Worm (Caenorhabditis elegans) whole organism, L1 larva: ENCODE results near the gene dpy-2.
A peak's percentile ranks its signal among the peaks of the same experiment; 100 is the strongest.

Source experiments
- C04F5.9 ChIP-seq: sonication (generic microtip); optimal IDR thresholded peaks from 2 replicates; lab custom pipeline; 2016; ENCODE audit warnings: missing genetic modification characterization, missing compliant biosample characterization
- C16A3.4 ChIP-seq: fragments of 150-350 bp; optimal IDR thresholded peaks from 2 replicates; lab custom pipeline; 2014; ENCODE audit warnings: missing biosample characterization, missing genetic modification characterization
- C34B4.2 ChIP-seq: sonication (generic microtip); optimal IDR thresholded peaks from 2 replicates; lab custom pipeline; 2017; ENCODE audit warnings: mild to moderate bottlenecking, missing genetic modification characterization, missing compliant biosample characterization
- F16B12.6 ChIP-seq: fragments of 150-350 bp; optimal IDR thresholded peaks from 2 replicates; lab custom pipeline; 2014; ENCODE audit warnings: missing biosample characterization, missing genetic modification characterization
- aha-1 ChIP-seq: fragments of 150-350 bp; optimal IDR thresholded peaks from 2 replicates; lab custom pipeline; 2014; ENCODE audit warnings: missing biosample characterization, missing genetic modification characterization
- alr-1 ChIP-seq: fragments of 200-800 bp; sonication (Bioruptor generic); optimal IDR thresholded peaks from 2 replicates; lab custom pipeline; 2018; ENCODE audit warnings: borderline replicate concordance, mild to moderate bottlenecking, missing genetic modification characterization, missing compliant biosample characterization
- blmp-1 ChIP-seq: fragments of 150-350 bp; optimal IDR thresholded peaks from 2 replicates; lab custom pipeline; 2014; ENCODE audit warnings: missing biosample characterization, missing genetic modification characterization
- ceh-63 ChIP-seq: fragments of 200-800 bp; sonication (Bioruptor generic); optimal IDR thresholded peaks from 2 replicates; lab custom pipeline; 2018; ENCODE audit warnings: mild to moderate bottlenecking, missing genetic modification characterization, missing compliant biosample characterization
- ceh-8 ChIP-seq: fragments of 200-800 bp; sonication (Bioruptor generic); optimal IDR thresholded peaks from 2 replicates; lab custom pipeline; 2018; ENCODE audit warnings: mild to moderate bottlenecking, missing genetic modification characterization, moderate library complexity, missing compliant biosample characterization
- ceh-88 ChIP-seq: fragments of 200-800 bp; sonication (Bioruptor generic); IDR thresholded peaks from 2 replicates; pipeline ENCODE4 v1.3.6; 2022; ENCODE audit warnings: missing genetic modification characterization, missing compliant biosample characterization
- ceh-90 ChIP-seq: sonication (generic microtip); optimal IDR thresholded peaks from 2 replicates; lab custom pipeline; 2016; ENCODE audit warnings: missing genetic modification characterization, missing compliant biosample characterization
- dsc-1 ChIP-seq: sonication (generic microtip); optimal IDR thresholded peaks from 2 replicates; lab custom pipeline; 2016; ENCODE audit warnings: mild to moderate bottlenecking, missing genetic modification characterization, missing compliant biosample characterization
- efl-3 ChIP-seq: fragments of 200-800 bp; sonication (Bioruptor generic); optimal IDR thresholded peaks from 2 replicates; lab custom pipeline; 2018; ENCODE audit warnings: mild to moderate bottlenecking, missing genetic modification characterization, missing compliant biosample characterization
- egl-27 ChIP-seq, 2 experiments: fragments of 150-350 bp in 1 of 2; sonication (generic microtip); optimal IDR thresholded peaks; 3 replicates each; lab custom pipeline; 2017 to 2018; ENCODE audit warnings: missing biosample characterization in 2 of 2, missing genetic modification characterization in 2 of 2, missing genetic modification reagents in 2 of 2
- elt-3 ChIP-seq, 6 experiments: fragments of 150-350 bp in 1 of 6; sonication (generic microtip); optimal IDR thresholded peaks; 2 replicates each; lab custom pipeline; 2017 to 2018; ENCODE audit warnings: missing biosample characterization in 6 of 6, missing genetic modification characterization in 6 of 6, inconsistent platforms in 1 of 6
- fos-1 ChIP-seq: fragments of 150-350 bp; optimal IDR thresholded peaks from 2 replicates; lab custom pipeline; 2014; ENCODE audit warnings: missing biosample characterization, missing genetic modification characterization
- grh-1 ChIP-seq: fragments of 200-800 bp; sonication (Bioruptor generic); IDR thresholded peaks from 2 replicates; pipeline ENCODE4 v1.3.6; 2022; ENCODE audit warnings: missing genetic modification reagents, missing genetic modification characterization, missing compliant biosample characterization
- hlh-17 ChIP-seq: fragments of 200-800 bp; sonication (Bioruptor generic); optimal IDR thresholded peaks from 2 replicates; lab custom pipeline; 2018; ENCODE audit warnings: missing genetic modification characterization, mild to moderate bottlenecking, missing compliant biosample characterization, moderate library complexity, borderline replicate concordance
- hpl-2 ChIP-seq: fragments of 150-350 bp; optimal IDR thresholded peaks from 2 replicates; lab custom pipeline; 2014; ENCODE audit warnings: missing biosample characterization, missing genetic modification reagents, missing genetic modification characterization
- irx-1 ChIP-seq: sonication (generic microtip); optimal IDR thresholded peaks from 2 replicates; lab custom pipeline; 2016; ENCODE audit warnings: missing genetic modification characterization, missing compliant biosample characterization
- isw-1 ChIP-seq: fragments of 200-800 bp; sonication (Bioruptor generic); IDR thresholded peaks from 2 replicates; pipeline ENCODE4 v1.3.6; 2022; ENCODE audit warnings: missing genetic modification characterization, missing compliant biosample characterization
- jun-1 ChIP-seq: fragments of 150-350 bp; optimal IDR thresholded peaks from 2 replicates; lab custom pipeline; 2014; ENCODE audit warnings: missing biosample characterization, missing genetic modification reagents, missing genetic modification characterization
- lin-13 ChIP-seq: fragments of 150-350 bp; optimal IDR thresholded peaks from 2 replicates; lab custom pipeline; 2014; ENCODE audit warnings: missing biosample characterization, missing genetic modification reagents, missing genetic modification characterization
- lin-14 ChIP-seq: fragments of 200-800 bp; sonication (Bioruptor generic); optimal IDR thresholded peaks from 2 replicates; lab custom pipeline; 2018; ENCODE audit warnings: mild to moderate bottlenecking, missing genetic modification characterization, moderate library complexity, missing compliant biosample characterization
- lin-15B ChIP-seq: fragments of 150-350 bp; sonication (generic microtip); optimal IDR thresholded peaks from 3 replicates; lab custom pipeline; 2014; ENCODE audit warnings: missing biosample characterization, missing genetic modification characterization
- lin-35 ChIP-seq, 2 experiments: fragments of 150-350 bp; optimal IDR thresholded peaks; 2 replicates each; lab custom pipeline; 2014; ENCODE audit warnings: missing biosample characterization in 2 of 2, missing genetic modification characterization in 2 of 2, missing genetic modification reagents in 2 of 2
- mab-9 ChIP-seq: fragments of 200-800 bp; sonication (Bioruptor generic); IDR thresholded peaks from 2 replicates; pipeline ENCODE4 v1.3.6; 2022; ENCODE audit warnings: missing genetic modification reagents, missing genetic modification characterization, missing compliant biosample characterization
- mdl-1 ChIP-seq, 2 experiments: fragments of 150-350 bp; optimal IDR thresholded peaks; 2 replicates each; lab custom pipeline; 2014 to 2017; ENCODE audit warnings: missing biosample characterization in 2 of 2, missing genetic modification characterization in 2 of 2, inconsistent platforms in 1 of 2
- mef-2 ChIP-seq: fragments of 150-350 bp; optimal IDR thresholded peaks from 2 replicates; lab custom pipeline; 2014; ENCODE audit warnings: missing biosample characterization, missing genetic modification characterization
- mep-1 ChIP-seq: fragments of 150-350 bp; optimal IDR thresholded peaks from 2 replicates; lab custom pipeline; 2014; ENCODE audit warnings: missing biosample characterization, missing genetic modification characterization
- nhr-11 ChIP-seq: fragments of 150-350 bp; optimal IDR thresholded peaks from 2 replicates; lab custom pipeline; 2014; ENCODE audit warnings: missing biosample characterization, missing genetic modification characterization
- nhr-12 ChIP-seq: sonication (generic microtip); optimal IDR thresholded peaks from 2 replicates; lab custom pipeline; 2017; ENCODE audit warnings: missing biosample characterization, missing genetic modification characterization
- nhr-237 ChIP-seq: fragments of 150-350 bp; optimal IDR thresholded peaks from 2 replicates; lab custom pipeline; 2014; ENCODE audit warnings: missing biosample characterization, missing genetic modification characterization
- nhr-28 ChIP-seq: fragments of 150-350 bp; optimal IDR thresholded peaks from 2 replicates; lab custom pipeline; 2014; ENCODE audit warnings: missing biosample characterization, missing genetic modification characterization
- nhr-47 ChIP-seq: sonication (generic microtip); optimal IDR thresholded peaks from 2 replicates; lab custom pipeline; 2016; ENCODE audit warnings: mild to moderate bottlenecking, missing genetic modification characterization, moderate library complexity, missing compliant biosample characterization
- nhr-71 ChIP-seq: sonication (generic microtip); optimal IDR thresholded peaks from 2 replicates; lab custom pipeline; 2016; ENCODE audit warnings: mild to moderate bottlenecking, missing genetic modification characterization, moderate library complexity, missing compliant biosample characterization
- nhr-77 ChIP-seq: fragments of 150-350 bp; optimal IDR thresholded peaks from 2 replicates; lab custom pipeline; 2014; ENCODE audit warnings: missing biosample characterization, missing genetic modification characterization
- nhr-85 ChIP-seq: sonication (generic microtip); peaks from one replicate; lab custom pipeline; 2016; ENCODE audit warnings: missing genetic modification characterization, inconsistent platforms, missing compliant biosample characterization
- nhr-90 ChIP-seq: sonication (generic microtip); optimal IDR thresholded peaks from 2 replicates; lab custom pipeline; 2016; ENCODE audit warnings: mild to moderate bottlenecking, missing genetic modification characterization, missing compliant biosample characterization; ENCODE audit not compliant: poor library complexity
- pag-3 ChIP-seq: sonication (generic microtip); optimal IDR thresholded peaks from 2 replicates; lab custom pipeline; 2017; ENCODE audit warnings: missing genetic modification characterization, mild to moderate bottlenecking, missing compliant biosample characterization, antibody characterized with exemption, borderline replicate concordance; ENCODE audit not compliant: insufficient read depth
- pqm-1 ChIP-seq: sonication (generic microtip); optimal IDR thresholded peaks from 3 replicates; lab custom pipeline; 2017; ENCODE audit warnings: missing biosample characterization, missing genetic modification characterization
- rnt-1 ChIP-seq: sonication (generic microtip); optimal IDR thresholded peaks from 2 replicates; lab custom pipeline; 2016; ENCODE audit warnings: mild to moderate bottlenecking, missing genetic modification characterization, moderate library complexity, missing compliant biosample characterization
- skn-1 ChIP-seq: fragments of 150-350 bp; optimal IDR thresholded peaks from 2 replicates; lab custom pipeline; 2014; ENCODE audit warnings: missing biosample characterization, missing genetic modification characterization
- snu-23 ChIP-seq: sonication (generic microtip); optimal IDR thresholded peaks from 2 replicates; lab custom pipeline; 2016; ENCODE audit warnings: missing genetic modification characterization, missing compliant biosample characterization
- sup-37 ChIP-seq: fragments of 200-800 bp; sonication (Bioruptor generic); optimal IDR thresholded peaks from 2 replicates; lab custom pipeline; 2018; ENCODE audit warnings: mild to moderate bottlenecking, missing genetic modification characterization, missing compliant biosample characterization
- tbx-2 ChIP-seq: sonication (generic microtip); optimal IDR thresholded peaks from 2 replicates; lab custom pipeline; 2016; ENCODE audit warnings: missing genetic modification characterization, missing compliant biosample characterization
- unc-130 ChIP-seq: fragments of 150-350 bp; optimal IDR thresholded peaks from 2 replicates; lab custom pipeline; 2017; ENCODE audit warnings: missing biosample characterization, missing genetic modification characterization, inconsistent platforms
- unc-30 ChIP-seq: sonication (generic microtip); optimal IDR thresholded peaks from 2 replicates; lab custom pipeline; 2017; ENCODE audit warnings: missing biosample characterization, missing genetic modification characterization
- unc-62 ChIP-seq: fragments of 150-350 bp; optimal IDR thresholded peaks from 2 replicates; lab custom pipeline; 2014; ENCODE audit warnings: missing biosample characterization, missing genetic modification reagents, missing genetic modification characterization
- vab-15 ChIP-seq: sonication (generic microtip); optimal IDR thresholded peaks from 2 replicates; lab custom pipeline; 2017; ENCODE audit warnings: missing genotype, mild to moderate bottlenecking, missing genetic modification characterization, missing compliant biosample characterization
- xbp-1 ChIP-seq: sonication (generic microtip); optimal IDR thresholded peaks from 2 replicates; lab custom pipeline; 2016; ENCODE audit warnings: missing genetic modification characterization, missing compliant biosample characterization
- ztf-11 ChIP-seq, 2 experiments: sonication (generic microtip); optimal IDR thresholded peaks; 2 replicates each; lab custom pipeline; 2016 to 2017; ENCODE audit warnings: missing genetic modification characterization in 2 of 2, missing biosample characterization in 1 of 2, missing compliant biosample characterization in 1 of 2

Gene dpy-2

ce11 chrII:6707496-6708260 is 6.4 kb upstream of the dpy-2 start:
- TF ChIP-seq nhr-237 (tag; lab: Kevin White, UChicago) (no peak), fos-1 (no peak), nhr-28 (no peak), sup-37 (GFP tag; lab: Kevin White, UChicago) (no peak), elt-3 (tag; optimal IDR thresholded peaks at IDR 0.05; lab: Kevin White, UChicago) (no peak), dsc-1 (peak; percentile 61), nhr-11 (tag; lab: Kevin White, UChicago) (no peak), efl-3 (GFP tag; lab: Kevin White, UChicago) (no peak), lin-14 (GFP tag; lab: Kevin White, UChicago) (peak; percentile 92), mef-2 (no peak), blmp-1 (peak; percentile 61), skn-1 (tag; lab: Kevin White, UChicago) (no peak), egl-27 (tag; optimal IDR thresholded peaks at IDR 0.05; lab: Kevin White, UChicago) (no peak), lin-35 (GFP tag; optimal IDR thresholded peaks at IDR 0.05; lab: Kevin White, UChicago) (peak in 1 of 2 experiments; percentile 2), C16A3.4 (no peak), C04F5.9 (tag; lab: Kevin White, UChicago) (no peak), jun-1 (tag; lab: Kevin White, UChicago) (no peak), nhr-77 (tag; lab: Kevin White, UChicago) (no peak), nhr-47 (peak; percentile 24), lin-15B (tag; lab: Kevin White, UChicago) (no peak), lin-13 (GFP tag; lab: Kevin White, UChicago) (peak; percentile 3), pag-3 (no peak), tbx-2 (tag; lab: Kevin White, UChicago) (peak; percentile 49), ztf-11 (tag; optimal IDR thresholded peaks at IDR 0.05; lab: Kevin White, UChicago) (no peak), ceh-88 (GFP tag; lab: Robert Waterston, UW) (no peak), rnt-1 (tag; lab: Kevin White, UChicago) (peak; percentile 85), unc-30 (tag; lab: Kevin White, UChicago) (no peak), pqm-1 (tag; lab: Kevin White, UChicago) (no peak), mab-9 (GFP tag; lab: Robert Waterston, UW) (no peak), irx-1 (tag; lab: Kevin White, UChicago) (peak; percentile 5), nhr-85 (tag; lab: Kevin White, UChicago) (no peak), unc-130 (tag; lab: Kevin White, UChicago) (peak; percentile 50), nhr-90 (no peak), vab-15 (tag; lab: Kevin White, UChicago) (peak; percentile 15), hlh-17 (GFP tag; lab: Kevin White, UChicago) (no peak), alr-1 (tag; lab: Kevin White, UChicago) (no peak), ceh-90 (tag; lab: Kevin White, UChicago) (no peak), isw-1 (GFP tag; lab: Robert Waterston, UW) (no peak), ceh-8 (GFP tag; lab: Kevin White, UChicago) (no peak), nhr-71 (peak; percentile 74), snu-23 (peak; percentile 28), F16B12.6 (tag; lab: Kevin White, UChicago) (no peak), aha-1 (tag; lab: Kevin White, UChicago) (no peak), unc-62 (no peak), mdl-1 (tag; optimal IDR thresholded peaks at IDR 0.05; lab: Kevin White, UChicago) (no peak), xbp-1 (no peak), mep-1 (tag; lab: Kevin White, UChicago) (no peak), grh-1 (GFP tag; lab: Robert Waterston, UW) (no peak), hpl-2 (GFP tag; lab: Kevin White, UChicago) (no peak), nhr-12 (tag; lab: Kevin White, UChicago) (no peak), C34B4.2 (tag; lab: Kevin White, UChicago) (no peak), ceh-63 (no peak)
